Worm (Caenorhabditis elegans) whole organism, L4/young adult: ENCODE data around the gene hlh-33.

Experiments used
- W03F9.2 ChIP-seq: fragments of 150-350 bp; optimal IDR thresholded peaks from 2 replicates; lab custom pipeline; 2014; ENCODE audit warnings: missing biosample characterization, missing genetic modification characterization
- dao-5 ChIP-seq: sonication (generic microtip); optimal IDR thresholded peaks from 2 replicates; lab custom pipeline; 2016; ENCODE audit warnings: missing genotype, missing genetic modification characterization, moderate library complexity, missing compliant biosample characterization
- him-1 ChIP-seq: sonication (generic microtip); optimal IDR thresholded peaks from 2 replicates; lab custom pipeline; 2016; ENCODE audit warnings: missing genotype, missing genetic modification reagents, missing genetic modification characterization, missing compliant biosample characterization

ce11 chrIII:1903966-1904365 is 48.8 kb downstream of the hlh-33 start:
- no peak for TF ChIP-seq W03F9.2
- TF ChIP-seq him-1, result no peak
- no peak for TF ChIP-seq dao-5 (tag; lab: Kevin White, UChicago)
